Worm (Caenorhabditis elegans) whole organism, midembryonic: ENCODE measurements around the gene C25H3.16.

ENCODE experiments used
- T22C8.4 ChIP-seq: fragments of 200-800 bp; sonication (Bioruptor generic); IDR thresholded peaks from 2 replicates; pipeline ENCODE4 v1.3.6; 2022; ENCODE audit warnings: missing genetic modification characterization, missing compliant biosample characterization
- cog-1 ChIP-seq: sonication (generic microtip); optimal IDR thresholded peaks from 2 replicates; lab custom pipeline; 2016; ENCODE audit warnings: missing genetic modification characterization, missing compliant biosample characterization
- flt-1 ChIP-seq: fragments of 200-800 bp; sonication (Bioruptor generic); IDR thresholded peaks from 2 replicates; pipeline ENCODE4 v1.3.6; 2022; ENCODE audit warnings: missing genetic modification characterization, missing compliant biosample characterization
- klf-2 ChIP-seq: fragments of 200-800 bp; sonication (Bioruptor generic); conservative IDR thresholded peaks from 2 replicates; pipeline ENCODE4 v1.3.6; 2022; ENCODE audit warnings: missing genetic modification reagents, missing genetic modification characterization, missing compliant biosample characterization
- med-1 ChIP-seq: sonication (generic microtip); optimal IDR thresholded peaks from 2 replicates; lab custom pipeline; 2017; ENCODE audit warnings: missing genetic modification characterization, mild to moderate bottlenecking, missing compliant biosample characterization, antibody characterized with exemption, missing genetic modification reagents; ENCODE audit not compliant: insufficient read depth
- ref-1 ChIP-seq: fragments of 200-800 bp; sonication (Bioruptor generic); conservative IDR thresholded peaks from 2 replicates; pipeline ENCODE4 v1.3.6; 2022; ENCODE audit warnings: missing genetic modification reagents, missing genetic modification characterization, missing compliant biosample characterization
- tab-1 ChIP-seq: fragments of 200-800 bp; sonication (Bioruptor generic); IDR thresholded peaks from 2 replicates; pipeline ENCODE4 v1.3.6; 2022; ENCODE audit warnings: missing genetic modification characterization, missing compliant biosample characterization
- ztf-23 ChIP-seq: fragments of 200-800 bp; sonication (Bioruptor generic); IDR thresholded peaks from 2 replicates; pipeline ENCODE4 v1.3.6; 2022; ENCODE audit warnings: missing genetic modification reagents, missing genetic modification characterization, missing compliant biosample characterization
- ztf-29 ChIP-seq: fragments of 200-800 bp; sonication (Bioruptor generic); IDR thresholded peaks from 2 replicates; pipeline ENCODE4 v1.3.6; 2022; ENCODE audit warnings: missing genetic modification reagents, missing genetic modification characterization, missing compliant biosample characterization

DNA sequence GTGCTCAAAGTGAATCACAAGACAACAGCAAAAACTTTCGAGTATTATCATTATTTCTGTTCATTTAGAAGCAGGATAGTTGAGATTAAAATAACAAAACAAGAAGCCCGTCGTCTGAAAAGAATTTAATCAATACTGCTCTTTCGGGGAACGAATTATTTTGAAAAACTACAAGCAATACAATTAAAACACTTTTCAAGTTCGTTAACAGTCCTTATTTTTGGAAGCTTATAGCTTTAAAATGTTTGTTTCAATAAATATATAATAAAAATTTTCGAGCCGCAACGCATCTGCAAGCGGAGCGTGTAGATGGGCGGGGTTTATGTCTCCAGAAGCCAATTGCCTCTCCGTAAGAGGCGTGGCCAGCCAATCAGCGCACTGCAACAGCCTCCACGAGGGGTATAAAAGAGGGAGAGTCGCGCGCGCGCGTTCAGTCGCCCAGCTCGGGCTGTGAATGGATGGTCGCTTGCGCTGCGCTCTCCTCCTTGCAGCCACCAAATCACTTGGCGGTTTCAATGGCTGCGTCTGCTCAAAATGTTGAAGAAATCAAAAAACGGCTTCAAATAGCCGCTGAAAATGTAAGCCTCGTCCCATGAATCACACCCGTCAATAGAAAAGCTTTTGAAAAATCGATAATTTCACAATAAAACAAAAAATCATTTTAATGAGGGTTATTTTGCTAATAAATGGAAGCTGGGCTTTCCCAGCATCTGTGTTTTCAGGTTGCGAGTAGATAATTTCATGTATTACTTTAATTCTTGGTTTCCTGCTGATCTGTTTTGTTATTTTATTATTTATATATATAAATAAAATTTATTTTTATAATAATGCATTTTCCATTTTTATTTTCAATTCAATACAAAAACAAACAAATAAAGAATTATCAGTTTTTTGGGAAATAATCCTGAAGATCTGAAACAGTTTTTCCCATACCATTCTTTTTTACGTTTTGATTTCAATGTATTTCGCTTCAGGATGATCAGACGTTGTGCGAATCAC, 5.1 kb upstream of the C25H3.16 start, which contains the start of the genes ift-43 and mdt-26:
- peak; percentile 56 for TF ChIP-seq med-1
- 0 out of 2 replicates have a peak, but pooled peaks have one; percentile 7 for TF ChIP-seq ref-1 (GFP tag; lab: Robert Waterston, UW)
- TF ChIP-seq flt-1 (GFP tag; lab: Robert Waterston, UW), result peak; percentile 86
- peak; percentile 18 for TF ChIP-seq cog-1 (tag; lab: Kevin White, UChicago)
- peak; percentile 78 for TF ChIP-seq T22C8.4 (GFP tag; lab: Robert Waterston, UW)
- peak; percentile 61; the same call in 1 of the 2 replicates for TF ChIP-seq ztf-29 (GFP tag; lab: Robert Waterston, UW)
- TF ChIP-seq klf-2 (GFP tag; lab: Robert Waterston, UW), result peak; percentile 48; the same call in 1 of the 2 replicates
- peak; percentile 80 for TF ChIP-seq ztf-23 (GFP tag; lab: Robert Waterston, UW)
- TF ChIP-seq tab-1, result peak; percentile 76
